Worm (Caenorhabditis elegans) whole organism, L1 larva: ENCODE data around the gene T10B10.9.

ENCODE experiments used
- C04F5.9 ChIP-seq: sonication (generic microtip); optimal IDR thresholded peaks from 2 replicates; lab custom pipeline; 2016; ENCODE audit warnings: missing genetic modification characterization, missing compliant biosample characterization
- ama-1 ChIP-seq: fragments of 150-350 bp; optimal IDR thresholded peaks from 2 replicates; lab custom pipeline; 2014
- nhr-11 ChIP-seq: fragments of 150-350 bp; optimal IDR thresholded peaks from 2 replicates; lab custom pipeline; 2014; ENCODE audit warnings: missing biosample characterization, missing genetic modification characterization
- unc-62 ChIP-seq: fragments of 150-350 bp; optimal IDR thresholded peaks from 2 replicates; lab custom pipeline; 2014; ENCODE audit warnings: missing biosample characterization, missing genetic modification reagents, missing genetic modification characterization
- zag-1 ChIP-seq: fragments of 150-350 bp; optimal IDR thresholded peaks from 2 replicates; lab custom pipeline; 2014; ENCODE audit warnings: missing biosample characterization, missing genetic modification characterization

ce11 chrX:15191370-15191769 is 27.2 kb downstream of the T10B10.9 start:
- TF ChIP-seq unc-62 (GFP tag; lab: Kevin White, UChicago) (no peak), zag-1 (tag; lab: Kevin White, UChicago) (no peak), nhr-11 (tag; lab: Kevin White, UChicago) (no peak), ama-1 (lab: Kevin White, UChicago) (no peak), C04F5.9 (no peak)
